Fruit fly (Drosophila melanogaster) whole organism, embryonic: ENCODE results near the gene CG33543.

ENCODE experiments used
- Aef1 ChIP-seq: fragments of 200-800 bp; sonication (Bioruptor generic); IDR thresholded peaks from 3 replicates; pipeline ENCODE4 v1.3.6; 2022; ENCODE audit warnings: missing biosample characterization, missing genetic modification characterization
- Bdp1 ChIP-seq: fragments of 200-800 bp; sonication (Bioruptor generic); optimal IDR thresholded peaks from 3 replicates; lab custom pipeline; 2016; ENCODE audit warnings: missing biosample characterization, missing genetic modification characterization
- CG10431 ChIP-seq: fragments of 200-800 bp; sonication (Bioruptor generic); optimal IDR thresholded peaks from 3 replicates; lab custom pipeline; 2018; ENCODE audit warnings: missing biosample characterization, mild to moderate bottlenecking, missing genetic modification characterization
- CG10543 ChIP-seq: fragments of 200-800 bp; sonication (Bioruptor generic); optimal IDR thresholded peaks from 3 replicates; lab custom pipeline; 2017; ENCODE audit warnings: missing biosample characterization, mild to moderate bottlenecking, missing genetic modification characterization, moderate library complexity
- CG11085 ChIP-seq: fragments of 200-800 bp; sonication (Bioruptor generic); IDR thresholded peaks from 2 replicates; pipeline ENCODE4 v1.3.6; 2022; ENCODE audit warnings: missing biosample characterization, missing genetic modification characterization
- CG12071 ChIP-seq: fragments of 200-800 bp; sonication (Bioruptor generic); optimal IDR thresholded peaks from 3 replicates; lab custom pipeline; 2018; ENCODE audit warnings: missing biosample characterization, mild to moderate bottlenecking, missing genetic modification characterization
- CG13894 ChIP-seq: fragments of 200-800 bp; sonication (Bioruptor generic); optimal IDR thresholded peaks from 3 replicates; lab custom pipeline; 2018; ENCODE audit warnings: missing biosample characterization, mild to moderate bottlenecking, missing genetic modification characterization, moderate library complexity
- CG14667 ChIP-seq: fragments of 200-800 bp; sonication (Bioruptor generic); IDR thresholded peaks from 2 replicates; pipeline ENCODE4 v1.3.6; 2022; ENCODE audit warnings: missing biosample characterization, missing genetic modification characterization
- CG16815 ChIP-seq: fragments of 200-800 bp; sonication (Bioruptor generic); optimal IDR thresholded peaks from 3 replicates; lab custom pipeline; 2017; ENCODE audit warnings: missing biosample characterization, mild to moderate bottlenecking, missing genetic modification characterization
- CG17328 ChIP-seq: fragments of 200-800 bp; sonication (Bioruptor generic); IDR thresholded peaks from 2 replicates; pipeline ENCODE4 v1.3.6; 2022; ENCODE audit warnings: missing biosample characterization, missing genetic modification characterization
- CG2875 ChIP-seq: fragments of 200-800 bp; sonication (Bioruptor generic); optimal IDR thresholded peaks from 2 replicates; lab custom pipeline; 2017; ENCODE audit warnings: missing biosample characterization, mild to moderate bottlenecking, missing genetic modification characterization, missing genetic modification reagents
- CG32532 ChIP-seq: fragments of 200-800 bp; sonication (Bioruptor generic); IDR thresholded peaks from 2 replicates; pipeline ENCODE4 v1.3.6; 2022; ENCODE audit warnings: missing biosample characterization, missing genetic modification characterization
- CG34422 ChIP-seq: fragments of 200-800 bp; sonication (Bioruptor generic); IDR thresholded peaks from 3 replicates; pipeline ENCODE4 v1.3.6; 2022; ENCODE audit warnings: missing biosample characterization, missing genetic modification characterization
- CG4328 ChIP-seq: fragments of 200-800 bp; sonication (Bioruptor generic); optimal IDR thresholded peaks from 3 replicates; lab custom pipeline; 2017; ENCODE audit warnings: missing biosample characterization, missing genetic modification reagents, missing genetic modification characterization
- CG4424 ChIP-seq: fragments of 200-800 bp; sonication (Bioruptor generic); optimal IDR thresholded peaks from 3 replicates; lab custom pipeline; 2016; ENCODE audit warnings: missing biosample characterization, missing genetic modification characterization
- CG6175 ChIP-seq: fragments of 200-800 bp; sonication (Bioruptor generic); IDR thresholded peaks from 3 replicates; pipeline ENCODE4 v1.3.6; 2022; ENCODE audit warnings: missing biosample characterization, missing genetic modification characterization
- CG6654 ChIP-seq: fragments of 200-800 bp; sonication (Bioruptor generic); optimal IDR thresholded peaks from 2 replicates; lab custom pipeline; 2017; ENCODE audit warnings: missing biosample characterization, mild to moderate bottlenecking, missing genetic modification characterization
- CG7839 ChIP-seq: fragments of 200-800 bp; sonication (Bioruptor generic); optimal IDR thresholded peaks from 3 replicates; lab custom pipeline; 2018; ENCODE audit warnings: missing biosample characterization, mild to moderate bottlenecking, missing genetic modification characterization, moderate library complexity
- ERR ChIP-seq: fragments of 200-800 bp; sonication (Bioruptor generic); optimal IDR thresholded peaks from 2 replicates; lab custom pipeline; 2016; ENCODE audit warnings: missing biosample characterization, missing genetic modification characterization
- H15 ChIP-seq: fragments of 200-800 bp; sonication (Bioruptor generic); IDR thresholded peaks from 3 replicates; pipeline ENCODE4 v1.3.6; 2022; ENCODE audit warnings: missing biosample characterization, missing genetic modification characterization
- Hey ChIP-seq: fragments of 200-800 bp; sonication (Bioruptor generic); optimal IDR thresholded peaks from 3 replicates; lab custom pipeline; 2018; ENCODE audit warnings: missing biosample characterization, mild to moderate bottlenecking, missing genetic modification characterization
- Hr78 ChIP-seq, 2 experiments: fragments of 200-800 bp in 1 of 2; fragments of >200 bp in 1 of 2; sonication (Bioruptor generic) in 1 of 2; optimal IDR thresholded peaks; 2 replicates each; lab custom pipeline; 2017 to 2019; ENCODE audit warnings: missing biosample characterization in 2 of 2, missing genetic modification characterization in 2 of 2, mild to moderate bottlenecking in 1 of 2, moderate library complexity in 1 of 2
- MESR4 ChIP-seq: fragments of 200-800 bp; sonication (Bioruptor generic); optimal IDR thresholded peaks from 2 replicates; lab custom pipeline; 2018; ENCODE audit warnings: missing biosample characterization, mild to moderate bottlenecking, missing genetic modification characterization, moderate library complexity
- Med ChIP-seq: fragments of 200-800 bp; sonication (Bioruptor generic); peaks from one replicate; lab custom pipeline; 2016; ENCODE audit warnings: missing biosample characterization, missing genetic modification characterization, mild to moderate bottlenecking, inconsistent platforms, moderate library complexity
- Mrtf ChIP-seq: fragments of 200-800 bp; sonication (Bioruptor generic); IDR thresholded peaks from 3 replicates; pipeline ENCODE4 v1.3.6; 2022; ENCODE audit warnings: missing biosample characterization, missing genetic modification characterization
- Oaz ChIP-seq: fragments of 200-800 bp; sonication (Bioruptor generic); IDR thresholded peaks from 2 replicates; pipeline ENCODE4 v1.3.6; 2022; ENCODE audit warnings: missing biosample characterization, missing genetic modification characterization
- Ssrp ChIP-seq: fragments of 200-800 bp; sonication (Bioruptor generic); optimal IDR thresholded peaks from 2 replicates; lab custom pipeline; 2018; ENCODE audit warnings: missing biosample characterization, mild to moderate bottlenecking, missing genetic modification characterization, moderate library complexity
- al ChIP-seq: fragments of 200-800 bp; sonication (Bioruptor generic); IDR thresholded peaks from 2 replicates; pipeline ENCODE4 v1.3.6; 2022; ENCODE audit warnings: missing biosample characterization, missing genetic modification characterization
- crc ChIP-seq: fragments of 200-800 bp; sonication (Bioruptor generic); optimal IDR thresholded peaks from 2 replicates; lab custom pipeline; 2016; ENCODE audit warnings: missing biosample characterization, missing genetic modification characterization
- danr ChIP-seq: fragments of 200-800 bp; sonication (Bioruptor generic); IDR thresholded peaks from 2 replicates; pipeline ENCODE4 v1.3.6; 2022; ENCODE audit warnings: missing biosample characterization, missing genetic modification characterization
- dmrt11E ChIP-seq: fragments of 200-800 bp; sonication (Bioruptor generic); optimal IDR thresholded peaks from 3 replicates; lab custom pipeline; 2018; ENCODE audit warnings: missing biosample characterization, mild to moderate bottlenecking, missing genetic modification characterization, moderate library complexity
- dpn ChIP-seq, 2 experiments: fragments of 200-800 bp; sonication (Bioruptor generic); optimal IDR thresholded peaks; 3 replicates each; lab custom pipeline; 2016; ENCODE audit warnings: missing biosample characterization in 2 of 2, missing genetic modification characterization in 2 of 2
- ftz-f1 ChIP-seq: fragments of 200-800 bp; sonication (Bioruptor generic); optimal IDR thresholded peaks from 2 replicates; lab custom pipeline; 2016; ENCODE audit warnings: missing biosample characterization, missing genetic modification characterization
- grau ChIP-seq: fragments of 200-800 bp; optimal IDR thresholded peaks from 3 replicates; lab custom pipeline; 2019; ENCODE audit warnings: missing biosample characterization, mild to moderate bottlenecking, missing genetic modification characterization, moderate library complexity
- gro ChIP-seq: fragments of 200-800 bp; sonication (Bioruptor generic); optimal IDR thresholded peaks from 2 replicates; lab custom pipeline; 2016; ENCODE audit warnings: missing biosample characterization, missing genetic modification characterization
- gt ChIP-seq: fragments of 200-800 bp; sonication (Bioruptor generic); IDR thresholded peaks from 2 replicates; pipeline ENCODE4 v1.3.6; 2022; ENCODE audit warnings: missing biosample characterization, missing genetic modification characterization
- hkb ChIP-seq, 2 experiments: fragments of 200-800 bp in 1 of 2; fragments of >200 bp in 1 of 2; sonication (Bioruptor generic) in 1 of 2; IDR thresholded peaks in 1 of 2; optimal IDR thresholded peaks in 1 of 2; 2 replicates each; pipeline versions ENCODE4 v1.3.6 to Lab custom; 2017 to 2022; ENCODE audit warnings: missing biosample characterization in 1 of 2, missing genetic modification characterization in 1 of 2
- ken ChIP-seq: fragments of 200-800 bp; sonication (Bioruptor generic); IDR thresholded peaks from 3 replicates; pipeline ENCODE4 v1.3.6; 2022; ENCODE audit warnings: missing biosample characterization, missing genetic modification characterization
- lab ChIP-seq: fragments of 200-800 bp; sonication (Bioruptor generic); optimal IDR thresholded peaks from 3 replicates; lab custom pipeline; 2017; ENCODE audit warnings: missing biosample characterization, missing genetic modification characterization, mild to moderate bottlenecking, moderate library complexity, missing genetic modification reagents
- prd ChIP-seq, 3 experiments: fragments of >200 bp in 2 of 3; fragments of 200-800 bp in 1 of 3; sonication (Bioruptor generic) in 1 of 3; optimal IDR thresholded peaks in 2 of 3; IDR thresholded peaks in 1 of 3; 2 replicates in 2 of 3; 3 replicates in 1 of 3; pipeline versions ENCODE4 v1.3.6 to Lab custom; 2017 to 2022; ENCODE audit warnings: missing biosample characterization in 1 of 3, missing genetic modification characterization in 1 of 3
- sug ChIP-seq: fragments of 200-800 bp; optimal IDR thresholded peaks from 2 replicates; lab custom pipeline; 2019; ENCODE audit warnings: missing biosample characterization, mild to moderate bottlenecking, missing genetic modification characterization, moderate library complexity
- tio ChIP-seq: fragments of 200-800 bp; sonication (Bioruptor generic); optimal IDR thresholded peaks from 2 replicates; lab custom pipeline; 2017; ENCODE audit warnings: missing biosample characterization, missing genetic modification characterization, inconsistent platforms
- unpg ChIP-seq: fragments of 200-800 bp; sonication (Bioruptor generic); optimal IDR thresholded peaks from 3 replicates; lab custom pipeline; 2018; ENCODE audit warnings: missing biosample characterization, mild to moderate bottlenecking, missing genetic modification characterization, moderate library complexity
- vnd ChIP-seq: fragments of 200-800 bp; sonication (Bioruptor generic); IDR thresholded peaks from 3 replicates; pipeline ENCODE4 v1.3.6; 2022; ENCODE audit warnings: missing biosample characterization, missing genetic modification characterization; ENCODE audit not compliant: partially characterized antibody
- zf30C ChIP-seq: fragments of 200-800 bp; sonication (Bioruptor generic); optimal IDR thresholded peaks from 3 replicates; lab custom pipeline; 2018; ENCODE audit warnings: missing biosample characterization, mild to moderate bottlenecking, missing genetic modification characterization
- zfh1 ChIP-seq: fragments of 200-800 bp; sonication (Bioruptor generic); IDR thresholded peaks from 3 replicates; pipeline ENCODE4 v1.3.6; 2022; ENCODE audit warnings: missing biosample characterization, missing genetic modification characterization

CG33543 gene

dm6 chr2L:1986343-1987280, 19.5 kb downstream of the CG33543 start (continued):
- TF ChIP-seq CG17328 (GFP tag; lab: Robert Waterston, UW) (0 out of 2 replicates have a peak, but pooled peaks have one; percentile 32), zf30C (GFP tag; lab: Kevin White, UChicago) (no peak), gro (peak; percentile 62), zfh1 (peak; percentile 47; the same call in 1 of the 3 replicates), CG2875 (no peak), Hey (tag; lab: Kevin White, UChicago) (no peak), Aef1 (GFP tag; lab: Robert Waterston, UW) (peak; percentile 48; the same call in 2 of the 3 replicates), CG11085 (GFP tag; lab: Robert Waterston, UW) (peak; percentile 49; the same call in 1 of the 2 replicates), CG4328 (GFP tag; lab: Kevin White, UChicago) (peak; percentile 26), gt (no peak), unpg (GFP tag; lab: Kevin White, UChicago) (peak; percentile 48), dpn (GFP tag; optimal IDR thresholded peaks at IDR 0.05; lab: Kevin White, UChicago) (peak; percentile 26 to 61), sug (tag; lab: Kevin White, UChicago) (peak; percentile 100), CG32532 (GFP tag; lab: Robert Waterston, UW) (peak; percentile 82), CG34422 (GFP tag; lab: Robert Waterston, UW) (no peak), Bdp1 (GFP tag; lab: Kevin White, UChicago) (peak; percentile 4), Ssrp (tag; lab: Kevin White, UChicago) (peak; percentile 11), vnd (GFP tag; lab: Robert Waterston, UW) (no peak), grau (tag; lab: Kevin White, UChicago) (peak; percentile 62), H15 (GFP tag; lab: Robert Waterston, UW) (peak; percentile 59; the same call in 1 of the 3 replicates), ftz-f1 (GFP tag; lab: Kevin White, UChicago) (peak; percentile 74), CG6175 (GFP tag; lab: Robert Waterston, UW) (no peak), ken (GFP tag; lab: Robert Waterston, UW) (peak; percentile 31; the same call in 1 of the 3 replicates), al (GFP tag; lab: Robert Waterston, UW) (peak; percentile 51; the same call in 1 of the 2 replicates), CG13894 (tag; lab: Kevin White, UChicago) (peak; percentile 4), Oaz (GFP tag; lab: Robert Waterston, UW) (peak; percentile 14; the same call in 1 of the 2 replicates), CG4424 (GFP tag; lab: Kevin White, UChicago) (peak; percentile 1), lab (GFP tag; lab: Kevin White, UChicago) (peak; percentile 50), tio (GFP tag; lab: Kevin White, UChicago) (no peak), MESR4 (GFP tag; lab: Kevin White, UChicago) (no peak), Med (GFP tag; lab: Kevin White, UChicago) (peak; percentile 92), CG10543 (GFP tag; lab: Kevin White, UChicago) (peak; percentile 46), CG14667 (GFP tag; lab: Robert Waterston, UW) (0 out of 2 replicates have a peak, but pooled peaks have one; percentile 19), CG10431 (GFP tag; lab: Kevin White, UChicago) (no peak), CG6654 (GFP tag; lab: Kevin White, UChicago) (peak; percentile 23), CG12071 (GFP tag; lab: Kevin White, UChicago) (peak; percentile 27), CG7839 (tag; lab: Kevin White, UChicago) (peak; percentile 60), Hr78 (GFP tag; optimal IDR thresholded peaks at IDR 0.05; lab: Kevin White, UChicago) (peak in 1 of 2 experiments; percentile 94), prd (optimal IDR thresholded peaks at IDR 0.05; lab: Kevin White, UChicago) (no peak), prd (GFP tag; IDR thresholded peaks at IDR 0.05; lab: Robert Waterston, UW) (peak; percentile 49; the same call in 1 of the 3 replicates), hkb (optimal IDR thresholded peaks at IDR 0.05; lab: Kevin White, UChicago) (no peak), hkb (GFP tag; IDR thresholded peaks at IDR 0.05; lab: Robert Waterston, UW) (peak; percentile 70), danr (GFP tag; lab: Robert Waterston, UW) (peak; percentile 31; the same call in 1 of the 2 replicates), ERR (GFP tag; lab: Kevin White, UChicago) (peak; percentile 76), dmrt11E (tag; lab: Kevin White, UChicago) (no peak), CG16815 (GFP tag; lab: Kevin White, UChicago) (peak; percentile 4), Mrtf (GFP tag; lab: Robert Waterston, UW) (no peak), crc (GFP tag; lab: Kevin White, UChicago) (no peak)
